Worm (Caenorhabditis elegans) whole organism, young adult: Measurements from ENCODE around the gene clc-7.
A peak's percentile ranks its signal among the peaks of the same experiment; 100 is the strongest.

ENCODE experiments used
- B0035.1 ChIP-seq: sonication (generic microtip); optimal IDR thresholded peaks from 2 replicates; lab custom pipeline; 2016; ENCODE audit warnings: missing genetic modification characterization, mild to moderate bottlenecking, missing compliant biosample characterization, missing genotype, missing genetic modification reagents
- Y53G8AR.9 ChIP-seq: fragments of 200-800 bp; sonication (Bioruptor generic); conservative IDR thresholded peaks from 2 replicates; pipeline ENCODE4 v1.3.6; 2022; ENCODE audit warnings: missing genetic modification reagents, missing genetic modification characterization, missing compliant biosample characterization
- Y79H2A.3 ChIP-seq: fragments of 200-800 bp; sonication (Bioruptor generic); conservative IDR thresholded peaks from 2 replicates; pipeline ENCODE4 v1.3.6; 2022; ENCODE audit warnings: missing genetic modification reagents, missing genetic modification characterization, missing compliant biosample characterization
- Y95B8A.8 ChIP-seq: fragments of 200-800 bp; sonication (Bioruptor generic); IDR thresholded peaks from 2 replicates; pipeline ENCODE4 v1.3.6; 2022; ENCODE audit warnings: missing genetic modification reagents, missing genetic modification characterization, missing compliant biosample characterization
- ZK185.1 ChIP-seq: sonication (generic microtip); optimal IDR thresholded peaks from 2 replicates; lab custom pipeline; 2016; ENCODE audit warnings: mild to moderate bottlenecking, missing genetic modification characterization, missing compliant biosample characterization; ENCODE audit not compliant: poor library complexity, severe bottlenecking
- akir-1 ChIP-seq: fragments of 200-800 bp; sonication (Bioruptor generic); optimal IDR thresholded peaks from 2 replicates; lab custom pipeline; 2018; ENCODE audit warnings: mild to moderate bottlenecking, missing genetic modification characterization, moderate library complexity, missing compliant biosample characterization
- attf-3 ChIP-seq: fragments of 200-800 bp; sonication (Bioruptor generic); conservative IDR thresholded peaks from 2 replicates; pipeline ENCODE4 v1.3.6; 2022; ENCODE audit warnings: missing genetic modification reagents, missing genetic modification characterization, missing compliant biosample characterization
- bed-2 ChIP-seq: fragments of 200-800 bp; sonication (Bioruptor generic); IDR thresholded peaks from 2 replicates; pipeline ENCODE4 v1.3.6; 2022; ENCODE audit warnings: missing genetic modification reagents, missing genetic modification characterization, missing compliant biosample characterization
- cebp-2 ChIP-seq: fragments of 200-800 bp; sonication (Bioruptor generic); IDR thresholded peaks from 2 replicates; pipeline ENCODE4 v1.3.6; 2022; ENCODE audit warnings: missing genetic modification characterization, missing compliant biosample characterization
- ceh-100 ChIP-seq: fragments of 200-800 bp; sonication (Bioruptor generic); IDR thresholded peaks from 2 replicates; pipeline ENCODE4 v1.3.6; 2022; ENCODE audit warnings: missing genetic modification reagents, missing genetic modification characterization, missing compliant biosample characterization
- ceh-27 ChIP-seq: fragments of 200-800 bp; sonication (Bioruptor generic); optimal IDR thresholded peaks from 2 replicates; lab custom pipeline; 2018; ENCODE audit warnings: mild to moderate bottlenecking, missing genetic modification characterization, moderate library complexity, missing compliant biosample characterization
- ceh-40 ChIP-seq: fragments of 200-800 bp; sonication (Bioruptor generic); IDR thresholded peaks from 2 replicates; pipeline ENCODE4 v1.3.6; 2022; ENCODE audit warnings: missing genetic modification characterization, missing compliant biosample characterization
- ceh-91 ChIP-seq: fragments of 200-800 bp; sonication (Bioruptor generic); IDR thresholded peaks from 2 replicates; pipeline ENCODE4 v1.3.6; 2022; ENCODE audit warnings: missing genetic modification reagents, missing genetic modification characterization, missing compliant biosample characterization
- chd-7 ChIP-seq: sonication (generic microtip); optimal IDR thresholded peaks from 2 replicates; lab custom pipeline; 2016; ENCODE audit warnings: mild to moderate bottlenecking, missing genetic modification characterization, moderate library complexity, missing compliant biosample characterization
- die-1 ChIP-seq: sonication (generic microtip); optimal IDR thresholded peaks from 2 replicates; lab custom pipeline; 2016; ENCODE audit warnings: missing genotype, mild to moderate bottlenecking, missing genetic modification characterization, missing compliant biosample characterization
- dox-1 ChIP-seq: fragments of 200-800 bp; sonication (Bioruptor generic); IDR thresholded peaks from 2 replicates; pipeline ENCODE4 v1.3.6; 2022; ENCODE audit warnings: missing genetic modification reagents, missing genetic modification characterization, missing compliant biosample characterization
- dpl-1 ChIP-seq: fragments of 150-350 bp; optimal IDR thresholded peaks from 2 replicates; lab custom pipeline; 2014; ENCODE audit warnings: missing biosample characterization, missing genetic modification reagents, missing genetic modification characterization
- gei-17 ChIP-seq: fragments of 200-800 bp; sonication (Bioruptor generic); optimal IDR thresholded peaks from 2 replicates; lab custom pipeline; 2018; ENCODE audit warnings: mild to moderate bottlenecking, missing genetic modification characterization, missing compliant biosample characterization
- hlh-26 ChIP-seq: fragments of 200-800 bp; sonication (Bioruptor generic); conservative IDR thresholded peaks from 2 replicates; pipeline ENCODE4 v1.3.6; 2022; ENCODE audit warnings: missing genetic modification reagents, missing genetic modification characterization, missing compliant biosample characterization
- hrde-1 ChIP-seq: sonication (generic microtip); optimal IDR thresholded peaks from 2 replicates; lab custom pipeline; 2016; ENCODE audit warnings: missing genetic modification characterization, mild to moderate bottlenecking, missing compliant biosample characterization, moderate library complexity, missing genotype, missing genetic modification reagents, borderline replicate concordance
- let-526 ChIP-seq: fragments of 200-800 bp; sonication (Bioruptor generic); IDR thresholded peaks from 2 replicates; pipeline ENCODE4 v1.3.6; 2022; ENCODE audit warnings: missing genetic modification reagents, missing genetic modification characterization, missing compliant biosample characterization
- let-607 ChIP-seq, 2 experiments: fragments of 200-800 bp in 1 of 2; sonication (Bioruptor generic) in 1 of 2; sonication (generic microtip) in 1 of 2; optimal IDR thresholded peaks; 2 replicates each; lab custom pipeline; 2016 to 2018; ENCODE audit warnings: mild to moderate bottlenecking in 2 of 2, missing compliant biosample characterization in 2 of 2, missing genetic modification characterization in 2 of 2, moderate library complexity in 2 of 2, missing genotype in 1 of 2
- lir-1 ChIP-seq: fragments of 200-800 bp; sonication (Bioruptor generic); conservative IDR thresholded peaks from 2 replicates; pipeline ENCODE4 v1.3.6; 2022; ENCODE audit warnings: missing genetic modification reagents, missing genetic modification characterization, missing compliant biosample characterization
- madf-3 ChIP-seq: fragments of 200-800 bp; sonication (Bioruptor generic); IDR thresholded peaks from 2 replicates; pipeline ENCODE4 v1.3.6; 2022; ENCODE audit warnings: missing genetic modification reagents, missing genetic modification characterization, missing compliant biosample characterization
- madf-6 ChIP-seq: fragments of 200-800 bp; sonication (Bioruptor generic); IDR thresholded peaks from 2 replicates; pipeline ENCODE4 v1.3.6; 2022; ENCODE audit warnings: missing genetic modification reagents, missing genetic modification characterization, missing compliant biosample characterization
- mel-28 ChIP-seq: sonication (generic microtip); optimal IDR thresholded peaks from 2 replicates; lab custom pipeline; 2016; ENCODE audit warnings: borderline replicate concordance, mild to moderate bottlenecking, missing genetic modification characterization, missing compliant biosample characterization
- mxl-1 ChIP-seq: sonication (generic microtip); optimal IDR thresholded peaks from 2 replicates; lab custom pipeline; 2016; ENCODE audit warnings: missing genetic modification characterization, missing compliant biosample characterization
- nfya-2 ChIP-seq: fragments of 200-800 bp; sonication (Bioruptor generic); IDR thresholded peaks from 2 replicates; pipeline ENCODE4 v1.3.6; 2022; ENCODE audit warnings: missing genetic modification reagents, missing genetic modification characterization, missing compliant biosample characterization
- nfyb-1 ChIP-seq: fragments of 200-800 bp; sonication (Bioruptor generic); IDR thresholded peaks from 2 replicates; pipeline ENCODE4 v1.3.6; 2022; ENCODE audit warnings: missing genetic modification reagents, missing genetic modification characterization, missing compliant biosample characterization
- nhr-120 ChIP-seq: fragments of 200-800 bp; sonication (Bioruptor generic); IDR thresholded peaks from 2 replicates; pipeline ENCODE4 v1.3.6; 2022; ENCODE audit warnings: missing genetic modification characterization, missing compliant biosample characterization
- nhr-27 ChIP-seq: fragments of 200-800 bp; sonication (Bioruptor generic); optimal IDR thresholded peaks from 2 replicates; lab custom pipeline; 2018; ENCODE audit warnings: mild to moderate bottlenecking, missing genetic modification characterization, moderate library complexity, missing compliant biosample characterization
- nhr-90 ChIP-seq: sonication (generic microtip); optimal IDR thresholded peaks from 2 replicates; lab custom pipeline; 2016; ENCODE audit warnings: missing genotype, mild to moderate bottlenecking, missing genetic modification characterization, missing compliant biosample characterization
- pha-4 ChIP-seq: fragments of 150-350 bp; sonication (generic microtip); optimal IDR thresholded peaks from 2 replicates; lab custom pipeline; 2014; ENCODE audit warnings: missing biosample characterization, missing genetic modification reagents, missing genetic modification characterization
- rcor-1 ChIP-seq: fragments of 200-800 bp; sonication (Bioruptor generic); IDR thresholded peaks from 2 replicates; pipeline ENCODE4 v1.3.6; 2022; ENCODE audit warnings: missing genetic modification reagents, missing genetic modification characterization, missing compliant biosample characterization
- sea-2 ChIP-seq: fragments of 200-800 bp; sonication (Bioruptor generic); IDR thresholded peaks from 2 replicates; pipeline ENCODE4 v1.3.6; 2022; ENCODE audit warnings: missing genetic modification characterization, missing compliant biosample characterization
- snpc-1.1 ChIP-seq: sonication (generic microtip); optimal IDR thresholded peaks from 2 replicates; lab custom pipeline; 2017; ENCODE audit warnings: missing genetic modification characterization, mild to moderate bottlenecking, missing compliant biosample characterization, antibody characterized with exemption, moderate library complexity, missing genotype, missing genetic modification reagents; ENCODE audit not compliant: insufficient read depth
- tbp1 ChIP-seq: fragments of 200-800 bp; sonication (Bioruptor generic); optimal IDR thresholded peaks from 2 replicates; lab custom pipeline; 2018; ENCODE audit warnings: mild to moderate bottlenecking, missing genetic modification characterization, missing compliant biosample characterization
- tbx-9 ChIP-seq: sonication (generic microtip); optimal IDR thresholded peaks from 2 replicates; lab custom pipeline; 2016; ENCODE audit warnings: borderline replicate concordance, missing genetic modification characterization, inconsistent platforms, missing compliant biosample characterization
- xnd-1 ChIP-seq: sonication (generic microtip); optimal IDR thresholded peaks from 2 replicates; lab custom pipeline; 2016; ENCODE audit warnings: missing genotype, missing genetic modification reagents, missing genetic modification characterization, missing compliant biosample characterization
- ztf-18 ChIP-seq: sonication (generic microtip); optimal IDR thresholded peaks from 2 replicates; lab custom pipeline; 2016; ENCODE audit warnings: missing genotype, mild to moderate bottlenecking, missing genetic modification characterization, missing compliant biosample characterization

Gene clc-7

DNA sequence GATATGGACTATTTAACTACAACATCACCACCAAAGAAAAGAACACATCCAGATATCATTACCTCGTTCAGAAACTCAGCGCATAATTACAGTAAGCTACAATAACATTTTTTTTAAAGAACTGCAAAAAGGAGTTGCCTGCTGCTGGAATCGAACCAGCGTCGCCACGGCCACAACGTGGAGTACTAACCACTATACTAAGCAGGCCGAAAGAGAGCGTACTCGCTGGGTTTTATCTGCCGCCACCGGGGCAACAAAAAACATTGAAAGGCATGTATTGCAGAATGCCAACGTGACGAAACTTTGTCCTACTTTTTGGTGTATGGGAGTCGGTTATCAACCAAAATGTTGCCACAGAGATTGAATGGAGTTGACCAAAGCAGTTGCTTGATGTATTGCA, 45.2 kb upstream of the clc-7 start (continued):
- TF ChIP-seq attf-3 (GFP tag; lab: Robert Waterston, UW) (0 out of 2 replicates have a peak, but pooled peaks have one; percentile 25), cebp-2 (0 out of 2 replicates have a peak, but pooled peaks have one; percentile 18), chd-7 (tag; lab: Kevin White, UChicago) (peak; percentile 25), die-1 (tag; lab: Kevin White, UChicago) (peak; percentile 84), Y95B8A.8 (GFP tag; lab: Robert Waterston, UW) (0 out of 2 replicates have a peak, but pooled peaks have one; percentile 13), lir-1 (GFP tag; lab: Robert Waterston, UW) (0 out of 2 replicates have a peak, but pooled peaks have one; percentile 43), dox-1 (peak; percentile 75), hlh-26 (GFP tag; lab: Robert Waterston, UW) (no peak), Y53G8AR.9 (GFP tag; lab: Robert Waterston, UW) (no peak; the same call in 1 of the 2 replicates)

DNA sequence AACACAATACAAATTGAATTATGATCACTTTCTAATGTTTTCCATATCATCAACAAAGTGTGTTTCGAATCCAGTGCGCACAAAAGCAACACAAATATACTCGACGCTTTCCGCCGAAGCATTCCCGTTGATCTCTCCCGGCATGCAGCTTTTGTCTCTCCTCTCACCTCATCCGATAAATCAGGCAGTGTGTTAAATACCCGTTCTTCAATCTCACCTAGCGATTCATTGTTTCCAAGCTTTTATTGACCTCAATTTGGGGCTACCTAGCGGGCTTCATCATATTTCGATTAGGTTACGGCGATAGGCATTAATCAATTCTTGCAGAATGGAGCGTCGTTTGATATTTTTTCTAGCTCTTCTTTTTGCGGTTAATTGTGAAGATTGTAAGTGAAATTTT, 43.6 kb upstream of the clc-7 start, which contains the start of gene ZC449.1:
TSS of gene ZC449.1 (plus strand) at position 121 of the 400 bp plus-strand sequence.
- no peak for TF ChIP-seq madf-6
- TF ChIP-seq nfya-2 (GFP tag; lab: Robert Waterston, UW), result no peak
- TF ChIP-seq mel-28, result no peak
- no peak for TF ChIP-seq sea-2
- no peak for TF ChIP-seq xnd-1 (tag; lab: Kevin White, UChicago)
- no peak for TF ChIP-seq pha-4 (tag; lab: Kevin White, UChicago)
- TF ChIP-seq nfyb-1 (GFP tag; lab: Robert Waterston, UW), result no peak
- no peak for TF ChIP-seq hrde-1
- no peak for TF ChIP-seq tbp1 (GFP tag; lab: Kevin White, UChicago)
- TF ChIP-seq B0035.1 (tag; lab: Kevin White, UChicago), result no peak
- no peak for TF ChIP-seq akir-1 (GFP tag; lab: Kevin White, UChicago)
- no peak for TF ChIP-seq bed-2 (GFP tag; lab: Robert Waterston, UW)
- TF ChIP-seq nhr-120 (GFP tag; lab: Robert Waterston, UW), result no peak
- no peak for TF ChIP-seq ceh-40 (GFP tag; lab: Robert Waterston, UW)
- TF ChIP-seq rcor-1 (GFP tag; lab: Robert Waterston, UW), result no peak
- no peak for TF ChIP-seq madf-3 (GFP tag; lab: Robert Waterston, UW)
- TF ChIP-seq Y53G8AR.9 (GFP tag; lab: Robert Waterston, UW), result no peak
- TF ChIP-seq lir-1 (GFP tag; lab: Robert Waterston, UW), result no peak
- no peak for TF ChIP-seq die-1 (tag; lab: Kevin White, UChicago)

DNA sequence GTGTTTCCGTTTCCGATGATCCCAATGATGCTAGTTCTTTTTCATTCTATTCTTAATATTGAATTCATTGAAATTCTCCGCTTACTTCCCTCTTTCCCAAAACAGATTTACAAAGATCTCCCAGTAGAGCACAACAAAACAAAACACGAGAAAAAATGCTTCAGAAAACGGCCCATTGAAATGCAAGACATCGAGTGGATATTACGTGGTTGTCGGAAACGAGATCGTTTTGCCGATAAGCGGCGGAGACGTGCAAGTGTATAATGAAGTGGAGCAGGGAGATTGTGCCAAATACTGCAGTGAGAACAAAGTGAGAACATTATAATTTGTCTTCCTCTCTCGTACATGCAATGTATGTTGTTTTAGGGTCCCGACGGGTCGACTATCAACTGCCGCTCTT, 41.4 kb upstream of the clc-7 start:
- TF ChIP-seq ceh-100 (no peak), tbx-9 (tag; lab: Kevin White, UChicago) (no peak), mel-28 (no peak)

DNA sequence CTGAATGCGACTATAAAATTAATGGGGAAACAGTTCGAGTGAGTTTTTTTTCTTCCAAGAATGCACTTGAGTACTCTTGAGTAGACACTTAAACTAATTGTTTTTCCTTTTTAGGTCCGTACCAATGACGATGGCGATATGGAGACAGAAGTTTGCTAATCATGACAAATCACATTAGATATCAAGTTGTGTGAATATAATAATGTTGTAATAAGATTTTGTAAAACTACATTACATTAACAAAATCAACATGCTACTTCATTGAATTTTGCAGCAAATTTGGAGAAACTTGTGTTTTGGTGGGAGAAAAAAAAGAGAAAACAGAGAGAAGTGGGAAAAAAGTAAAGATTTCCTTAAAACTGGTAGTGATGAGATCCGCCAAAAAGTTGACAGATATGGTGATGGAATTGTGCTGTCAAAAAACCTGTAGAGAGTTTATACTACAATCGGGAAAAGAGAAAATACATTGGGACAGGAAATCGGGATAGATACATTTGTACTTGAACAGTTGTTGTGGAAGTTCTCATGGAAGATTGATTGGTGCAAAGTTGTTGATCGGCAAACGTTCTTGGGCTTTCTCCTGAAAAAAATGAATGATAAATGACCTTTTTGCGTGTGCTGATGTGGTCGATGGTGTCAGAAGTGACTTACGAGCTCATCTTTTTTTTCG, 39.8 kb upstream of the clc-7 start:
- TF ChIP-seq ceh-27 (peak; percentile 73), nhr-120 (GFP tag; lab: Robert Waterston, UW) (no peak)

DNA sequence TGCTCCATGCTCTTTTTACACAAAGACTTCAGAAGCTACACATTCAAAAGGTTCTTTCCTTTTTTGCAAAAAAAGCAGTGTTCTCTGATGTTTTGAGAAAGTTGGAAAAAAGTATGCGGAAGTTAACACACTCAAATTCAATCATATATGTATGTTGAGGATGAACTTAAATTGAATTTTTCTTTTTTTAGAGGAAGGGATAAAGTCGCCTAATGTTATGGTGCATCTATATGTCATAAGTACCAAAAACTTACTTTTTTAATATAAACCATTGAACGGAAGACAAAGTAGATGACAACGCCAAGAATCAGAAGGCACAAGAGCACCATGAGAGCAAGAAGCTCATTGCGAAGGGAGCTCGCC, 39.3 kb upstream of the clc-7 start:
- TF ChIP-seq dpl-1 (GFP tag; lab: Kevin White, UChicago), result no peak
- no peak for TF ChIP-seq nhr-90 (tag; lab: Kevin White, UChicago)
- no peak for TF ChIP-seq ZK185.1 (tag; lab: Kevin White, UChicago)
- no peak for TF ChIP-seq Y53G8AR.9 (GFP tag; lab: Robert Waterston, UW)
- no peak for TF ChIP-seq gei-17 (GFP tag; lab: Kevin White, UChicago)
- TF ChIP-seq mxl-1, result no peak
- TF ChIP-seq cebp-2, result no peak
- no peak for TF ChIP-seq snpc-1.1 (tag; lab: Kevin White, UChicago)
- no peak for TF ChIP-seq ztf-18 (tag; lab: Kevin White, UChicago)
- TF ChIP-seq Y79H2A.3 (GFP tag; lab: Robert Waterston, UW), result no peak
- no peak for TF ChIP-seq ceh-91 (GFP tag; lab: Robert Waterston, UW)
- TF ChIP-seq let-607 (tag; optimal IDR thresholded peaks at IDR 0.05; lab: Kevin White, UChicago), result no peak
- no peak for TF ChIP-seq die-1 (tag; lab: Kevin White, UChicago)
- TF ChIP-seq nhr-27 (tag; lab: Kevin White, UChicago), result no peak
- no peak for TF ChIP-seq sea-2
- TF ChIP-seq let-526 (GFP tag; lab: Robert Waterston, UW), result no peak
